Fruit fly (Drosophila melanogaster): ENCODE results near the gene CG43703.

The CG43703 gene

dm6 chr2L:3802818-3803456 is 37.6 kb downstream of the CG43703 start (continued):
- TF ChIP-seq lab (GFP tag; optimal IDR thresholded peaks at IDR 0.05), result peak; percentile 81
- peak; percentile 54; the same call in 1 of the 2 replicates for TF ChIP-seq H2.0 (GFP tag; IDR thresholded peaks at IDR 0.05)
- TF ChIP-seq CG32772 (GFP tag; IDR thresholded peaks at IDR 0.05), result 0 out of 2 replicates have a peak, but pooled peaks have one; percentile 54
- peak; percentile 83 for TF ChIP-seq Rfx (GFP tag; IDR thresholded peaks at IDR 0.05)
- TF ChIP-seq Dek (tag; optimal IDR thresholded peaks at IDR 0.05), result peak; percentile 86
- TF ChIP-seq Bdp1 (GFP tag; optimal IDR thresholded peaks at IDR 0.05), result peak; percentile 20
- peak; percentile 75 for TF ChIP-seq CG18599 (GFP tag; optimal IDR thresholded peaks at IDR 0.05)
- TF ChIP-seq CG8478 (optimal IDR thresholded peaks at IDR 0.05), result no peak
- no peak for TF ChIP-seq fd64A (GFP tag; optimal IDR thresholded peaks at IDR 0.05)
- no peak for TF ChIP-seq stwl (tag; optimal IDR thresholded peaks at IDR 0.05)
- TF ChIP-seq scrt (GFP tag; optimal IDR thresholded peaks at IDR 0.05), result no peak
- peak; percentile 46 for TF ChIP-seq jumu (GFP tag; optimal IDR thresholded peaks at IDR 0.05)
- TF ChIP-seq B-H2 (GFP tag; optimal IDR thresholded peaks at IDR 0.05), result peak; percentile 82
- TF ChIP-seq ERR (GFP tag; optimal IDR thresholded peaks at IDR 0.05), result no peak
- no peak for TF ChIP-seq sc (optimal IDR thresholded peaks at IDR 0.05)
- TF ChIP-seq sc (GFP tag; optimal IDR thresholded peaks at IDR 0.05), result no peak
- TF ChIP-seq CG14441 (GFP tag; IDR thresholded peaks at IDR 0.05), result peak; percentile 68
- TF ChIP-seq CG13123 (GFP tag; optimal IDR thresholded peaks at IDR 0.05), result no peak
- TF ChIP-seq CG7987 (GFP tag; optimal IDR thresholded peaks at IDR 0.05), result no peak
- TF ChIP-seq Sry-β (GFP tag; optimal IDR thresholded peaks at IDR 0.05), result peak; percentile 95
- TF ChIP-seq CG15073 (GFP tag; optimal IDR thresholded peaks at IDR 0.05), result no peak
- TF ChIP-seq hbn (GFP tag; IDR thresholded peaks at IDR 0.05; ENCODE audit: partially characterized antibody), result no peak
- peak; percentile 8 for TF ChIP-seq pzg (GFP tag; optimal IDR thresholded peaks at IDR 0.05)
- TF ChIP-seq luna (GFP tag; optimal IDR thresholded peaks at IDR 0.05), result no peak
- TF ChIP-seq sisA (GFP tag; IDR thresholded peaks at IDR 0.05), result peak; percentile 49
- peak; percentile 13 for TF ChIP-seq CG1792 (GFP tag; optimal IDR thresholded peaks at IDR 0.05)
- TF ChIP-seq NfI (GFP tag; optimal IDR thresholded peaks at IDR 0.05), result peak; percentile 71
- TF ChIP-seq gcm2 (GFP tag; optimal IDR thresholded peaks at IDR 0.05), result no peak
- peak; percentile 45; the same call in 2 of the 3 replicates for TF ChIP-seq CG14050 (GFP tag; IDR thresholded peaks at IDR 0.05)
- TF ChIP-seq CG9876 (GFP tag; optimal IDR thresholded peaks at IDR 0.05), result no peak
- peak; percentile 41; the same call in 1 of the 3 replicates for TF ChIP-seq so (GFP tag; IDR thresholded peaks at IDR 0.05)
- TF ChIP-seq CG6254 (GFP tag; optimal IDR thresholded peaks at IDR 0.05), result no peak
- TF ChIP-seq usp (GFP tag; optimal IDR thresholded peaks at IDR 0.05), result no peak
- peak; percentile 29 for TF ChIP-seq CG4328 (GFP tag; optimal IDR thresholded peaks at IDR 0.05)
- TF ChIP-seq CG8944 (GFP tag; optimal IDR thresholded peaks at IDR 0.05), result peak; percentile 28
- 0 out of 2 replicates have a peak, but pooled peaks have one; percentile 43 for TF ChIP-seq dati (GFP tag; IDR thresholded peaks at IDR 0.05)
- TF ChIP-seq Fer1 (GFP tag; optimal IDR thresholded peaks at IDR 0.05), result no peak
- TF ChIP-seq tin (GFP tag; optimal IDR thresholded peaks at IDR 0.05), result peak; percentile 63
- no peak for TF ChIP-seq danr (GFP tag; IDR thresholded peaks at IDR 0.05)
- no peak for TF ChIP-seq NC2α (GFP tag; optimal IDR thresholded peaks at IDR 0.05)
- no peak for TF ChIP-seq CG7963 (GFP tag; IDR thresholded peaks at IDR 0.05; ENCODE audit: partially characterized antibody)
- peak; percentile 61 for TF ChIP-seq CG9437 (GFP tag; optimal IDR thresholded peaks at IDR 0.05)
- TF ChIP-seq Taf1 (GFP tag; IDR thresholded peaks at IDR 0.05), result peak; percentile 52; the same call in 1 of the 2 replicates
- no peak for TF ChIP-seq NK7.1 (GFP tag; optimal IDR thresholded peaks at IDR 0.05)
- TF ChIP-seq Hr39 (optimal IDR thresholded peaks at IDR 0.05), result no peak
- TF ChIP-seq CG43689 (GFP tag; IDR thresholded peaks at IDR 0.05), result peak; percentile 42; the same call in 1 of the 2 replicates
- TF ChIP-seq HLH4C (GFP tag; IDR thresholded peaks at IDR 0.05; ENCODE audit: partially characterized antibody), result no peak
- peak; percentile 11 for TF ChIP-seq Sry-δ (GFP tag; optimal IDR thresholded peaks at IDR 0.05)
- no peak for TF ChIP-seq CG1832 (GFP tag; optimal IDR thresholded peaks at IDR 0.05)
- peak; percentile 92 for TF ChIP-seq Med (GFP tag)
- no peak for TF ChIP-seq Dip2 (GFP tag; IDR thresholded peaks at IDR 0.05)

Data from whole organism, embryonic.